Worm (Caenorhabditis elegans): ENCODE measurements around the gene znf-782.

- no peak for TF ChIP-seq ama-1 (optimal IDR thresholded peaks at IDR 0.05)
- TF ChIP-seq scrt-1 (GFP tag; IDR thresholded peaks at IDR 0.05), result no peak
- no peak for TF ChIP-seq ets-7 (tag; optimal IDR thresholded peaks at IDR 0.05)
- no peak for TF ChIP-seq flt-1 (GFP tag; IDR thresholded peaks at IDR 0.05)
- no peak for TF ChIP-seq tbx-37 (GFP tag; conservative IDR thresholded peaks at IDR 0.05)
- TF ChIP-seq ceh-36 (tag; optimal IDR thresholded peaks at IDR 0.05), result no peak
- no peak for TF ChIP-seq sea-1 (GFP tag; conservative IDR thresholded peaks at IDR 0.05)
- TF ChIP-seq pes-1 (GFP tag; IDR thresholded peaks at IDR 0.05), result no peak
- TF ChIP-seq hnd-1 (tag; optimal IDR thresholded peaks at IDR 0.05), result no peak
- TF ChIP-seq ceh-13 (GFP tag; optimal IDR thresholded peaks at IDR 0.05), result no peak
- no peak for TF ChIP-seq tbx-11 (GFP tag; IDR thresholded peaks at IDR 0.05)
- no peak for TF ChIP-seq aly-1 (tag; optimal IDR thresholded peaks at IDR 0.05)
- no peak for TF ChIP-seq B0310.2 (tag; optimal IDR thresholded peaks at IDR 0.05)
- no peak for TF ChIP-seq hmbx-1 (tag; optimal IDR thresholded peaks at IDR 0.05)
Observed at ce11 chrIV:1046996-1047395, 20.3 kb downstream of the znf-782 start.
